Fruit fly (Drosophila melanogaster): ENCODE results near the gene Cpr62Bb.

Gene Cpr62Bb

DNA sequence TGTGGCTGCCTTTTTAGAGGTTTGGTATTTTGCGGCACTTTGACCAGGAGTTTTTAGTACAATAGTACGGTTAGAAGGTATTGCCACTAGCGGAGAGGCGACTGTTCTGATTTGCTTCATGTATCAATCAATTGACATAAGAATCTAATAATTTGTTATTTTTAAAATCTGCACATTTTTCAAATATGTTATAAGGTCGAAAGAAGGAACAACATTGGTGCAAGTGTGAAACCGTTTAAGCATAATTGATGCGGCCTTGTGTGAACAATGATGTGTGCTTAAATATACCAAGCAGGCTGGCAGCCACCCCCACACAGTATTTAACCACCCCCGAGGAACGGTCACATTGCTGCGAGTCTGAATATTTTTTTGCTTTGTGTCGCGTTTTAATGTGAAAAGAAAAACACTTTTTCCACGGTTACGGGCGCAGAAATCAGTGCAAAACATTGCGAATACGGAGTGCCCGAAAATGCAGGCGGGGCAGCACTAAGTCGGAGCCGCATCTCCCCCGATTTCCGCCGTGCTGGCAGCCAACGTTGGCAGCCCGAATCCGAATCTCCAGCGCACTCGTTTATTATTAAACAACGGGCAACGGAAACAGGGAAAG is 30.3 kb upstream of the Cpr62Bb start, which contains the start of the genes HBS1 and CG12025 (continued):
- peak; percentile 24 for TF ChIP-seq CG18764 (GFP tag; optimal IDR thresholded peaks at IDR 0.05)
- TF ChIP-seq crol (GFP tag; IDR thresholded peaks at IDR 0.05), result no peak
- TF ChIP-seq CG30403 (GFP tag; optimal IDR thresholded peaks at IDR 0.05), result peak; percentile 71
- no peak for TF ChIP-seq Gsc (GFP tag; IDR thresholded peaks at IDR 0.05)
- peak; percentile 48 for TF ChIP-seq CG7786 (GFP tag; optimal IDR thresholded peaks at IDR 0.05)
- TF ChIP-seq CG12659 (GFP tag; optimal IDR thresholded peaks at IDR 0.05), result peak; percentile 80
- TF ChIP-seq Antp (GFP tag; optimal IDR thresholded peaks at IDR 0.05), result peak; percentile 33
- TF ChIP-seq CG11456 (GFP tag; IDR thresholded peaks at IDR 0.05), result peak; percentile 52; the same call in 1 of the 3 replicates
- peak; percentile 63 for TF ChIP-seq CG9817 (tag; optimal IDR thresholded peaks at IDR 0.05)
- TF ChIP-seq Camta (GFP tag; optimal IDR thresholded peaks at IDR 0.05), result peak; percentile 40
- peak; percentile 41; the same call in 1 of the 2 replicates for TF ChIP-seq vvl (GFP tag; IDR thresholded peaks at IDR 0.05)
- no peak for TF ChIP-seq cg (GFP tag; optimal IDR thresholded peaks at IDR 0.05)
- peak; percentile 57 for TF ChIP-seq Aef1 (GFP tag; IDR thresholded peaks at IDR 0.05)
- peak; percentile 97 for TF ChIP-seq CG7357 (GFP tag; IDR thresholded peaks at IDR 0.05)
- TF ChIP-seq CG8281 (tag; optimal IDR thresholded peaks at IDR 0.05), result no peak
- no peak for TF ChIP-seq zen2 (GFP tag; IDR thresholded peaks at IDR 0.05; ENCODE audit: partially characterized antibody)
- peak; percentile 45 for TF ChIP-seq twi (tag; optimal IDR thresholded peaks at IDR 0.05)
- peak; percentile 11 for TF ChIP-seq CG4328 (GFP tag; optimal IDR thresholded peaks at IDR 0.05)
- TF ChIP-seq Hsf (GFP tag; optimal IDR thresholded peaks at IDR 0.05), result peak; percentile 79
- peak; percentile 76 for TF ChIP-seq CG8290 (GFP tag; optimal IDR thresholded peaks at IDR 0.05)
- no peak for TF ChIP-seq CG8290 (tag; optimal IDR thresholded peaks at IDR 0.05)
- TF ChIP-seq eve (GFP tag; optimal IDR thresholded peaks at IDR 0.05), result no peak
- no peak for TF ChIP-seq pan (optimal IDR thresholded peaks at IDR 0.05)
- TF ChIP-seq pan (GFP tag; optimal IDR thresholded peaks at IDR 0.05 in 1 of 2, IDR thresholded peaks at IDR 0.05 in 1 of 2), result peak in 1 of 2 experiments; percentile 28
- TF ChIP-seq al (GFP tag; IDR thresholded peaks at IDR 0.05), result peak; percentile 51
- TF ChIP-seq hb (GFP tag; IDR thresholded peaks at IDR 0.05; ENCODE audit: partially characterized antibody), result no peak
- peak; percentile 5 for TF ChIP-seq cwo (GFP tag; optimal IDR thresholded peaks at IDR 0.05)
- TF ChIP-seq CG18619 (GFP tag; optimal IDR thresholded peaks at IDR 0.05), result peak; percentile 44
- no peak for TF ChIP-seq CG1529 (GFP tag; optimal IDR thresholded peaks at IDR 0.05)
- peak; percentile 65 for TF ChIP-seq CHES-1-like (GFP tag; optimal IDR thresholded peaks at IDR 0.05)
- peak; percentile 95 for TF ChIP-seq row (GFP tag; IDR thresholded peaks at IDR 0.05)
- no peak for TF ChIP-seq ash1 (GFP tag; optimal IDR thresholded peaks at IDR 0.05)
- no peak for TF ChIP-seq fd64A (GFP tag; optimal IDR thresholded peaks at IDR 0.05)
- TF ChIP-seq z (GFP tag; IDR thresholded peaks at IDR 0.05), result no peak
- TF ChIP-seq cato (GFP tag; optimal IDR thresholded peaks at IDR 0.05; ENCODE audit: borderline replicate concordance), result no peak
- TF ChIP-seq CG2712 (tag; optimal IDR thresholded peaks at IDR 0.05), result peak; percentile 66
- no peak for TF ChIP-seq NK7.1 (GFP tag; optimal IDR thresholded peaks at IDR 0.05)
- peak; percentile 40 for TF ChIP-seq Bdp1 (GFP tag; optimal IDR thresholded peaks at IDR 0.05)
- TF ChIP-seq CG4617 (GFP tag; optimal IDR thresholded peaks at IDR 0.05; ENCODE audit: borderline replicate concordance), result peak; percentile 81
- TF ChIP-seq CTCF (GFP tag; optimal IDR thresholded peaks at IDR 0.05), result no peak
- peak; percentile 63 for TF ChIP-seq CG12769 (tag; optimal IDR thresholded peaks at IDR 0.05)
- TF ChIP-seq sob (GFP tag; IDR thresholded peaks at IDR 0.05), result peak; percentile 36; the same call in 1 of the 2 replicates
- TF ChIP-seq Stat92E (GFP tag; optimal IDR thresholded peaks at IDR 0.05), result peak in 1 of 3 experiments; percentile 68
- TF ChIP-seq CG14441 (GFP tag; IDR thresholded peaks at IDR 0.05), result peak; percentile 69
- no peak for TF ChIP-seq seq (GFP tag; IDR thresholded peaks at IDR 0.05)
- peak; percentile 13 for TF ChIP-seq CG10979 (tag; optimal IDR thresholded peaks at IDR 0.05)
- TF ChIP-seq tup (GFP tag; optimal IDR thresholded peaks at IDR 0.05), result no peak
- TF ChIP-seq Mad (GFP tag; optimal IDR thresholded peaks at IDR 0.05), result peak; percentile 34
- no peak for TF ChIP-seq TFAM (GFP tag; optimal IDR thresholded peaks at IDR 0.05)
- no peak for TF ChIP-seq wor (GFP tag; IDR thresholded peaks at IDR 0.05)
- TF ChIP-seq corto (GFP tag; optimal IDR thresholded peaks at IDR 0.05), result no peak
